Fruit fly (Drosophila melanogaster) whole organism, embryonic: ENCODE results near the gene RpL10Ab.

Source experiments
- BEAF-32 ChIP-seq: fragments of 200-800 bp; sonication (Bioruptor generic); optimal IDR thresholded peaks from 3 replicates; lab custom pipeline; 2017; ENCODE audit warnings: missing biosample characterization, missing genetic modification characterization, mild to moderate bottlenecking, moderate library complexity, missing genetic modification reagents
- CG10147 ChIP-seq: fragments of 200-800 bp; sonication (Bioruptor generic); optimal IDR thresholded peaks from 2 replicates; lab custom pipeline; 2019; ENCODE audit warnings: missing biosample characterization, mild to moderate bottlenecking, missing genetic modification characterization, moderate library complexity
- CG10366 ChIP-seq: fragments of 200-800 bp; sonication (Bioruptor generic); IDR thresholded peaks from 2 replicates; pipeline ENCODE4 v1.3.6; 2022; ENCODE audit warnings: missing biosample characterization, missing genetic modification characterization
- CG13287 ChIP-seq: fragments of 200-800 bp; sonication (Bioruptor generic); IDR thresholded peaks from 2 replicates; pipeline ENCODE4 v1.3.6; 2022; ENCODE audit warnings: missing biosample characterization, missing genetic modification characterization; ENCODE audit not compliant: partially characterized antibody
- CG13775 ChIP-seq: fragments of 200-800 bp; sonication (Bioruptor generic); optimal IDR thresholded peaks from 3 replicates; lab custom pipeline; 2017; ENCODE audit warnings: missing biosample characterization, mild to moderate bottlenecking, missing genetic modification characterization
- CG13894 ChIP-seq: fragments of 200-800 bp; sonication (Bioruptor generic); optimal IDR thresholded peaks from 3 replicates; lab custom pipeline; 2018; ENCODE audit warnings: missing biosample characterization, mild to moderate bottlenecking, missing genetic modification characterization, moderate library complexity
- CG14667 ChIP-seq: fragments of 200-800 bp; sonication (Bioruptor generic); IDR thresholded peaks from 2 replicates; pipeline ENCODE4 v1.3.6; 2022; ENCODE audit warnings: missing biosample characterization, missing genetic modification characterization
- CG14710 ChIP-seq: fragments of 200-800 bp; sonication (Bioruptor generic); optimal IDR thresholded peaks from 3 replicates; lab custom pipeline; 2019; ENCODE audit warnings: missing biosample characterization, mild to moderate bottlenecking, missing genetic modification characterization, moderate library complexity
- CG16813 ChIP-seq: fragments of 200-800 bp; sonication (Bioruptor generic); IDR thresholded peaks from 3 replicates; pipeline ENCODE4 v1.3.6; 2022; ENCODE audit warnings: missing biosample characterization, missing genetic modification characterization; ENCODE audit not compliant: partially characterized antibody
- CG17186 ChIP-seq: fragments of 200-800 bp; sonication (Bioruptor generic); optimal IDR thresholded peaks from 3 replicates; lab custom pipeline; 2017; ENCODE audit warnings: missing biosample characterization, missing genetic modification reagents, missing genetic modification characterization
- CG2875 ChIP-seq: fragments of 200-800 bp; sonication (Bioruptor generic); optimal IDR thresholded peaks from 2 replicates; lab custom pipeline; 2017; ENCODE audit warnings: missing biosample characterization, mild to moderate bottlenecking, missing genetic modification characterization, missing genetic modification reagents
- CG31224 ChIP-seq: fragments of 200-800 bp; sonication (Bioruptor generic); IDR thresholded peaks from 2 replicates; pipeline ENCODE4 v1.3.6; 2022; ENCODE audit warnings: missing biosample characterization, missing genetic modification characterization
- CG4617 ChIP-seq: fragments of 200-800 bp; sonication (Bioruptor generic); optimal IDR thresholded peaks from 3 replicates; lab custom pipeline; 2016; ENCODE audit warnings: missing biosample characterization, missing genetic modification characterization, borderline replicate concordance
- CG5245 ChIP-seq: fragments of 200-800 bp; sonication (Bioruptor generic); optimal IDR thresholded peaks from 3 replicates; lab custom pipeline; 2016; ENCODE audit warnings: missing biosample characterization, missing genetic modification characterization
- CG6689 ChIP-seq: fragments of 200-800 bp; sonication (Bioruptor generic); IDR thresholded peaks from 2 replicates; pipeline ENCODE4 v1.3.6; 2022; ENCODE audit warnings: missing biosample characterization, missing genetic modification characterization
- CG8089 ChIP-seq: fragments of 200-800 bp; sonication (Bioruptor generic); optimal IDR thresholded peaks from 3 replicates; lab custom pipeline; 2016; ENCODE audit warnings: missing biosample characterization, missing genetic modification characterization
- CG8944 ChIP-seq: fragments of 200-800 bp; sonication (Bioruptor generic); optimal IDR thresholded peaks from 3 replicates; lab custom pipeline; 2016; ENCODE audit warnings: missing biosample characterization, missing genetic modification characterization
- CG9437 ChIP-seq: fragments of 200-800 bp; sonication (Bioruptor generic); optimal IDR thresholded peaks from 2 replicates; lab custom pipeline; 2018; ENCODE audit warnings: missing biosample characterization, mild to moderate bottlenecking, missing genetic modification characterization
- CG9797 ChIP-seq: fragments of 200-800 bp; sonication (Bioruptor generic); optimal IDR thresholded peaks from 3 replicates; lab custom pipeline; 2018; ENCODE audit warnings: missing biosample characterization, mild to moderate bottlenecking, missing genetic modification characterization
- CrebB ChIP-seq: fragments of 200-800 bp; sonication (Bioruptor generic); optimal IDR thresholded peaks from 3 replicates; lab custom pipeline; 2018; ENCODE audit warnings: missing biosample characterization, mild to moderate bottlenecking, missing genetic modification characterization
- Deaf1 ChIP-seq: fragments of 200-800 bp; optimal IDR thresholded peaks from 3 replicates; lab custom pipeline; 2019; ENCODE audit warnings: missing biosample characterization, mild to moderate bottlenecking, missing genetic modification characterization, moderate library complexity
- Dfd ChIP-seq, 2 experiments: fragments of >200 bp; optimal IDR thresholded peaks; 2 replicates each; lab custom pipeline; 2017; ENCODE audit warnings: missing biosample characterization in 2 of 2, missing genetic modification characterization in 2 of 2
- Dp ChIP-seq: fragments of 200-800 bp; sonication (Bioruptor generic); optimal IDR thresholded peaks from 2 replicates; lab custom pipeline; 2018; ENCODE audit warnings: missing biosample characterization, mild to moderate bottlenecking, missing genetic modification characterization, moderate library complexity
- E2f2 ChIP-seq: fragments of 200-800 bp; sonication (Bioruptor generic); IDR thresholded peaks from 2 replicates; pipeline ENCODE4 v1.3.6; 2022; ENCODE audit warnings: missing biosample characterization, missing genetic modification characterization
- MBD-R2 ChIP-seq: fragments of 200-800 bp; sonication (Bioruptor generic); IDR thresholded peaks from 2 replicates; pipeline ENCODE4 v1.3.6; 2022; ENCODE audit warnings: missing biosample characterization, missing genetic modification characterization
- MESR4 ChIP-seq: fragments of 200-800 bp; sonication (Bioruptor generic); optimal IDR thresholded peaks from 2 replicates; lab custom pipeline; 2018; ENCODE audit warnings: missing biosample characterization, mild to moderate bottlenecking, missing genetic modification characterization, moderate library complexity
- Med ChIP-seq: fragments of 200-800 bp; sonication (Bioruptor generic); peaks from one replicate; lab custom pipeline; 2016; ENCODE audit warnings: missing biosample characterization, missing genetic modification characterization, mild to moderate bottlenecking, inconsistent platforms, moderate library complexity
- Myb ChIP-seq: fragments of 200-800 bp; sonication (Bioruptor generic); optimal IDR thresholded peaks from 2 replicates; lab custom pipeline; 2016; ENCODE audit warnings: missing biosample characterization, missing genetic modification characterization
- Neu2 ChIP-seq: fragments of 200-800 bp; sonication (Bioruptor generic); optimal IDR thresholded peaks from 3 replicates; lab custom pipeline; 2016; ENCODE audit warnings: missing biosample characterization, missing genetic modification characterization, borderline replicate concordance
- Opbp ChIP-seq: fragments of 200-800 bp; sonication (Bioruptor generic); IDR thresholded peaks from 3 replicates; pipeline ENCODE4 v1.3.6; 2022; ENCODE audit warnings: missing biosample characterization, missing genetic modification characterization; ENCODE audit not compliant: partially characterized antibody
- ase ChIP-seq: fragments of 200-800 bp; sonication (Bioruptor generic); IDR thresholded peaks from 3 replicates; pipeline ENCODE4 v1.3.6; 2022; ENCODE audit warnings: missing biosample characterization, missing genetic modification characterization
- bab2 ChIP-seq: fragments of 200-800 bp; sonication (Bioruptor generic); optimal IDR thresholded peaks from 2 replicates; lab custom pipeline; 2016; ENCODE audit warnings: missing biosample characterization, missing genetic modification characterization
- fd64A ChIP-seq: fragments of 200-800 bp; sonication (Bioruptor generic); optimal IDR thresholded peaks from 3 replicates; lab custom pipeline; 2018; ENCODE audit warnings: missing biosample characterization, mild to moderate bottlenecking, missing genetic modification characterization
- fd96Cb ChIP-seq: fragments of 200-800 bp; sonication (Bioruptor generic); optimal IDR thresholded peaks from 2 replicates; lab custom pipeline; 2018; ENCODE audit warnings: missing biosample characterization, mild to moderate bottlenecking, missing genetic modification characterization, moderate library complexity
- gfzf ChIP-seq: fragments of 200-800 bp; sonication (Bioruptor generic); optimal IDR thresholded peaks from 2 replicates; lab custom pipeline; 2016; ENCODE audit warnings: missing biosample characterization, mild to moderate bottlenecking, missing genetic modification characterization, moderate library complexity
- her ChIP-seq: fragments of 200-800 bp; sonication (Bioruptor generic); optimal IDR thresholded peaks from 2 replicates; lab custom pipeline; 2016; ENCODE audit warnings: missing biosample characterization, missing genetic modification characterization
- jumu ChIP-seq: fragments of 200-800 bp; sonication (Bioruptor generic); optimal IDR thresholded peaks from 3 replicates; lab custom pipeline; 2016; ENCODE audit warnings: missing biosample characterization, missing genetic modification characterization
- odd ChIP-seq: fragments of 200-800 bp; sonication (Bioruptor generic); optimal IDR thresholded peaks from 2 replicates; lab custom pipeline; 2017; ENCODE audit warnings: missing biosample characterization, mild to moderate bottlenecking, missing genetic modification characterization
- pzg ChIP-seq: fragments of 200-800 bp; sonication (Bioruptor generic); optimal IDR thresholded peaks from 3 replicates; lab custom pipeline; 2018; ENCODE audit warnings: missing biosample characterization, mild to moderate bottlenecking, missing genetic modification characterization, moderate library complexity
- seq ChIP-seq: fragments of 200-800 bp; sonication (Bioruptor generic); IDR thresholded peaks from 2 replicates; pipeline ENCODE4 v1.3.6; 2022; ENCODE audit warnings: missing biosample characterization, missing genetic modification characterization
- shn ChIP-seq: fragments of 200-800 bp; sonication (Bioruptor generic); optimal IDR thresholded peaks from 3 replicates; lab custom pipeline; 2016; ENCODE audit warnings: missing biosample characterization, missing genetic modification characterization
- stwl ChIP-seq: fragments of 200-800 bp; sonication (Bioruptor generic); optimal IDR thresholded peaks from 3 replicates; lab custom pipeline; 2018; ENCODE audit warnings: missing biosample characterization, mild to moderate bottlenecking, missing genetic modification characterization, moderate library complexity
- trem ChIP-seq: fragments of 200-800 bp; optimal IDR thresholded peaks from 3 replicates; lab custom pipeline; 2019; ENCODE audit warnings: missing biosample characterization, mild to moderate bottlenecking, missing genetic modification characterization, moderate library complexity
- z ChIP-seq: fragments of 200-800 bp; sonication (Bioruptor generic); IDR thresholded peaks from 3 replicates; pipeline ENCODE4 v1.3.6; 2022; ENCODE audit warnings: missing biosample characterization, missing genetic modification characterization

Gene RpL10Ab

dm6 chr3L:11789773-11790172 lies 32.9 kb upstream of the RpL10Ab start, which contains the start of gene Pi3K68D (continued):
- peak; percentile 74 for TF ChIP-seq Neu2 (GFP tag; lab: Kevin White, UChicago)
- TF ChIP-seq, all 482 proteins: peak for 116

dm6 chr3L:11793233-11793800 lies 29.3 kb upstream of the RpL10Ab start, which contains the start of the genes twy and CG10907:
twy (minus strand) TSS chr3L:11793283.
CG10907 (plus strand) TSS chr3L:11793514.
- 0 out of 2 replicates have a peak, but pooled peaks have one; percentile 35 for TF ChIP-seq CG13287 (GFP tag; lab: Robert Waterston, UW)
- peak; percentile 15 for TF ChIP-seq stwl (tag; lab: Kevin White, UChicago)
- TF ChIP-seq CG14710 (tag; lab: Kevin White, UChicago), result peak; percentile 10
- TF ChIP-seq trem (tag; lab: Kevin White, UChicago), result peak; percentile 16
- no peak for TF ChIP-seq CG9437 (GFP tag; lab: Kevin White, UChicago)
- peak; percentile 59 for TF ChIP-seq CG4617 (GFP tag; lab: Kevin White, UChicago)
- TF ChIP-seq pzg (GFP tag; lab: Kevin White, UChicago), result peak; percentile 17
- peak; percentile 16 for TF ChIP-seq BEAF-32
- TF ChIP-seq Med (GFP tag; lab: Kevin White, UChicago), result peak; percentile 30
- TF ChIP-seq E2f2 (GFP tag; lab: Robert Waterston, UW), result peak; percentile 40; the same call in 1 of the 2 replicates
- peak; percentile 58 for TF ChIP-seq gfzf (GFP tag; lab: Kevin White, UChicago)
- TF ChIP-seq MESR4 (GFP tag; lab: Kevin White, UChicago), result peak; percentile 18
- no peak for TF ChIP-seq z
- TF ChIP-seq CG9797 (GFP tag; lab: Kevin White, UChicago), result peak; percentile 30
- TF ChIP-seq jumu (GFP tag; lab: Kevin White, UChicago), result no peak
- 0 out of 3 replicates have a peak, but pooled peaks have one; percentile 25 for TF ChIP-seq CG16813 (GFP tag; lab: Robert Waterston, UW)
- no peak for TF ChIP-seq CG8944 (GFP tag; lab: Kevin White, UChicago)
- TF ChIP-seq MBD-R2, result peak; percentile 67; the same call in 1 of the 2 replicates
- no peak for TF ChIP-seq CG14667 (GFP tag; lab: Robert Waterston, UW)
- peak; percentile 40 for TF ChIP-seq Dp (GFP tag; lab: Kevin White, UChicago)

- TF ChIP-seq fd96Cb (tag; lab: Kevin White, UChicago) (no peak), Deaf1 (no peak), bab2 (no peak), CG8089 (GFP tag; lab: Kevin White, UChicago) (no peak), Opbp (peak; percentile 23; the same call in 1 of the 3 replicates), E2f2 (GFP tag; lab: Robert Waterston, UW) (peak; percentile 95), CG13894 (tag; lab: Kevin White, UChicago) (no peak), CG6689 (GFP tag; lab: Robert Waterston, UW) (no peak), seq (GFP tag; lab: Robert Waterston, UW) (no peak), CG4617 (GFP tag; lab: Kevin White, UChicago) (peak; percentile 62), CG13775 (GFP tag; lab: Kevin White, UChicago) (no peak), CrebB (tag; lab: Kevin White, UChicago) (no peak), CG31224 (GFP tag; lab: Robert Waterston, UW) (no peak), CG8944 (GFP tag; lab: Kevin White, UChicago) (no peak), fd64A (GFP tag; lab: Kevin White, UChicago) (no peak), CG10366 (GFP tag; lab: Robert Waterston, UW) (no peak), her (no peak), MBD-R2 (peak; percentile 65), CG17186 (GFP tag; lab: Kevin White, UChicago) (peak; percentile 6), shn (GFP tag; lab: Kevin White, UChicago) (no peak), CG2875 (no peak), MESR4 (GFP tag; lab: Kevin White, UChicago) (peak; percentile 67), odd (GFP tag; lab: Kevin White, UChicago) (no peak), ase (GFP tag; lab: Robert Waterston, UW) (no peak), pzg (GFP tag; lab: Kevin White, UChicago) (peak; percentile 72), Myb (peak; percentile 31), Dfd (GFP tag; optimal IDR thresholded peaks at IDR 0.05; lab: Kevin White, UChicago) (no peak), CG10147 (GFP tag; lab: Kevin White, UChicago) (no peak), CG5245 (no peak)
These were observed 27.1 kb upstream of the RpL10Ab start, which contains the start of gene Klp68D for dm6 chr3L:11795440-11795983. Klp68D (plus strand) TSS chr3L:11795614.
